Worm (Caenorhabditis elegans) whole organism, L1 larva: ENCODE results near the gene M199.7.
A peak's percentile ranks its signal among the peaks of the same experiment; 100 is the strongest.

Source experiments
- C04F5.9 ChIP-seq: sonication (generic microtip); optimal IDR thresholded peaks from 2 replicates; lab custom pipeline; 2016; ENCODE audit warnings: missing genetic modification characterization, missing compliant biosample characterization
- C34B4.2 ChIP-seq: sonication (generic microtip); optimal IDR thresholded peaks from 2 replicates; lab custom pipeline; 2017; ENCODE audit warnings: mild to moderate bottlenecking, missing genetic modification characterization, missing compliant biosample characterization
- Y116A8C.19 ChIP-seq: sonication (generic microtip); optimal IDR thresholded peaks from 2 replicates; lab custom pipeline; 2016; ENCODE audit warnings: missing compliant biosample characterization, missing genetic modification characterization, borderline replicate concordance
- alr-1 ChIP-seq: fragments of 200-800 bp; sonication (Bioruptor generic); optimal IDR thresholded peaks from 2 replicates; lab custom pipeline; 2018; ENCODE audit warnings: borderline replicate concordance, mild to moderate bottlenecking, missing genetic modification characterization, missing compliant biosample characterization
- blmp-1 ChIP-seq: fragments of 150-350 bp; optimal IDR thresholded peaks from 2 replicates; lab custom pipeline; 2014; ENCODE audit warnings: missing biosample characterization, missing genetic modification characterization
- ceh-8 ChIP-seq: fragments of 200-800 bp; sonication (Bioruptor generic); optimal IDR thresholded peaks from 2 replicates; lab custom pipeline; 2018; ENCODE audit warnings: mild to moderate bottlenecking, missing genetic modification characterization, moderate library complexity, missing compliant biosample characterization
- ces-1 ChIP-seq: fragments of 150-350 bp; optimal IDR thresholded peaks from 2 replicates; lab custom pipeline; 2014; ENCODE audit warnings: missing biosample characterization, missing genetic modification reagents, missing genetic modification characterization
- dpl-1 ChIP-seq, 3 experiments: fragments of 150-350 bp in 2 of 3; sonication (generic microtip) in 1 of 3; optimal IDR thresholded peaks; 2 replicates each; lab custom pipeline; 2014 to 2017; ENCODE audit warnings: missing biosample characterization in 3 of 3, missing genetic modification characterization in 3 of 3, missing genetic modification reagents in 3 of 3
- dsc-1 ChIP-seq: sonication (generic microtip); optimal IDR thresholded peaks from 2 replicates; lab custom pipeline; 2016; ENCODE audit warnings: mild to moderate bottlenecking, missing genetic modification characterization, missing compliant biosample characterization
- efl-1 ChIP-seq, 4 experiments: fragments of 150-350 bp; optimal IDR thresholded peaks in 3 of 4; peaks in 1 of 4; 1 replicate in 1 of 4; 2 replicates in 3 of 4; lab custom pipeline; 2014; ENCODE audit warnings: missing biosample characterization in 2 of 4, missing genetic modification characterization in 2 of 4, missing genetic modification reagents in 2 of 4
- efl-3 ChIP-seq: fragments of 200-800 bp; sonication (Bioruptor generic); optimal IDR thresholded peaks from 2 replicates; lab custom pipeline; 2018; ENCODE audit warnings: mild to moderate bottlenecking, missing genetic modification characterization, missing compliant biosample characterization
- egl-13 ChIP-seq: sonication (generic microtip); optimal IDR thresholded peaks from 2 replicates; lab custom pipeline; 2016; ENCODE audit warnings: missing genotype, missing genetic modification reagents, missing genetic modification characterization, missing compliant biosample characterization
- ets-5 ChIP-seq: fragments of 200-800 bp; sonication (Bioruptor generic); IDR thresholded peaks from 2 replicates; pipeline ENCODE4 v1.3.6; 2022; ENCODE audit warnings: missing genetic modification characterization, missing compliant biosample characterization
- fkh-8 ChIP-seq: sonication (generic microtip); optimal IDR thresholded peaks from 2 replicates; lab custom pipeline; 2016; ENCODE audit warnings: mild to moderate bottlenecking, missing genetic modification characterization, missing compliant biosample characterization
- fos-1 ChIP-seq: fragments of 150-350 bp; optimal IDR thresholded peaks from 2 replicates; lab custom pipeline; 2014; ENCODE audit warnings: missing biosample characterization, missing genetic modification characterization
- hpl-2 ChIP-seq: fragments of 150-350 bp; optimal IDR thresholded peaks from 2 replicates; lab custom pipeline; 2014; ENCODE audit warnings: missing biosample characterization, missing genetic modification reagents, missing genetic modification characterization
- irx-1 ChIP-seq: sonication (generic microtip); optimal IDR thresholded peaks from 2 replicates; lab custom pipeline; 2016; ENCODE audit warnings: missing genetic modification characterization, missing compliant biosample characterization
- isw-1 ChIP-seq: fragments of 200-800 bp; sonication (Bioruptor generic); IDR thresholded peaks from 2 replicates; pipeline ENCODE4 v1.3.6; 2022; ENCODE audit warnings: missing genetic modification characterization, missing compliant biosample characterization
- lin-13 ChIP-seq: fragments of 150-350 bp; optimal IDR thresholded peaks from 2 replicates; lab custom pipeline; 2014; ENCODE audit warnings: missing biosample characterization, missing genetic modification reagents, missing genetic modification characterization
- lin-14 ChIP-seq: fragments of 200-800 bp; sonication (Bioruptor generic); optimal IDR thresholded peaks from 2 replicates; lab custom pipeline; 2018; ENCODE audit warnings: mild to moderate bottlenecking, missing genetic modification characterization, moderate library complexity, missing compliant biosample characterization
- lin-15B ChIP-seq: fragments of 150-350 bp; sonication (generic microtip); optimal IDR thresholded peaks from 3 replicates; lab custom pipeline; 2014; ENCODE audit warnings: missing biosample characterization, missing genetic modification characterization
- lin-35 ChIP-seq, 2 experiments: fragments of 150-350 bp; optimal IDR thresholded peaks; 2 replicates each; lab custom pipeline; 2014; ENCODE audit warnings: missing biosample characterization in 2 of 2, missing genetic modification characterization in 2 of 2, missing genetic modification reagents in 2 of 2
- lin-39 ChIP-seq: fragments of 150-350 bp; optimal IDR thresholded peaks from 2 replicates; lab custom pipeline; 2014; ENCODE audit warnings: missing biosample characterization, missing genetic modification reagents, missing genetic modification characterization
- lsy-2 ChIP-seq, 2 experiments: fragments of 150-350 bp; optimal IDR thresholded peaks; 2 replicates each; lab custom pipeline; 2014; ENCODE audit warnings: missing biosample characterization in 2 of 2, missing genetic modification characterization in 2 of 2
- mdl-1 ChIP-seq, 2 experiments: fragments of 150-350 bp; optimal IDR thresholded peaks; 2 replicates each; lab custom pipeline; 2014 to 2017; ENCODE audit warnings: missing biosample characterization in 2 of 2, missing genetic modification characterization in 2 of 2, inconsistent platforms in 1 of 2
- mep-1 ChIP-seq: fragments of 150-350 bp; optimal IDR thresholded peaks from 2 replicates; lab custom pipeline; 2014; ENCODE audit warnings: missing biosample characterization, missing genetic modification characterization
- nhr-12 ChIP-seq: sonication (generic microtip); optimal IDR thresholded peaks from 2 replicates; lab custom pipeline; 2017; ENCODE audit warnings: missing biosample characterization, missing genetic modification characterization
- nhr-19 ChIP-seq: fragments of 200-800 bp; sonication (Bioruptor generic); conservative IDR thresholded peaks from 2 replicates; pipeline ENCODE4 v1.3.6; 2022; ENCODE audit warnings: missing genetic modification characterization, missing compliant biosample characterization
- nhr-20 ChIP-seq: sonication (generic microtip); optimal IDR thresholded peaks from 2 replicates; lab custom pipeline; 2016; ENCODE audit warnings: mild to moderate bottlenecking, missing genetic modification characterization, missing compliant biosample characterization
- nhr-47 ChIP-seq: sonication (generic microtip); optimal IDR thresholded peaks from 2 replicates; lab custom pipeline; 2016; ENCODE audit warnings: mild to moderate bottlenecking, missing genetic modification characterization, moderate library complexity, missing compliant biosample characterization
- nhr-85 ChIP-seq: sonication (generic microtip); peaks from one replicate; lab custom pipeline; 2016; ENCODE audit warnings: missing genetic modification characterization, inconsistent platforms, missing compliant biosample characterization
- pax-3 ChIP-seq: fragments of 200-800 bp; sonication (Bioruptor generic); optimal IDR thresholded peaks from 2 replicates; lab custom pipeline; 2018; ENCODE audit warnings: mild to moderate bottlenecking, missing genetic modification characterization, moderate library complexity, missing compliant biosample characterization
- rnt-1 ChIP-seq: sonication (generic microtip); optimal IDR thresholded peaks from 2 replicates; lab custom pipeline; 2016; ENCODE audit warnings: mild to moderate bottlenecking, missing genetic modification characterization, moderate library complexity, missing compliant biosample characterization
- snpc-4 ChIP-seq: fragments of 150-350 bp; optimal IDR thresholded peaks from 2 replicates; lab custom pipeline; 2014; ENCODE audit warnings: missing biosample characterization, missing genetic modification characterization
- snu-23 ChIP-seq: sonication (generic microtip); optimal IDR thresholded peaks from 2 replicates; lab custom pipeline; 2016; ENCODE audit warnings: missing genetic modification characterization, missing compliant biosample characterization
- swsn-7 ChIP-seq: sonication (generic microtip); optimal IDR thresholded peaks from 2 replicates; lab custom pipeline; 2016; ENCODE audit warnings: missing genetic modification characterization, missing compliant biosample characterization
- tlp-1 ChIP-seq: fragments of 150-350 bp; optimal IDR thresholded peaks from 2 replicates; lab custom pipeline; 2014; ENCODE audit warnings: missing biosample characterization, missing genetic modification characterization
- unc-98 ChIP-seq: fragments of 200-800 bp; sonication (Bioruptor generic); IDR thresholded peaks from 2 replicates; pipeline ENCODE4 v1.3.6; 2022; ENCODE audit warnings: missing genetic modification characterization, missing compliant biosample characterization
- vab-15 ChIP-seq: sonication (generic microtip); optimal IDR thresholded peaks from 2 replicates; lab custom pipeline; 2017; ENCODE audit warnings: missing genotype, mild to moderate bottlenecking, missing genetic modification characterization, missing compliant biosample characterization

M199.7 gene

ce11 chrIV:15122882-15123281 lies at the start of gene M199.7:
M199.7 (plus strand) TSS chrIV:15123182.
- TF ChIP-seq dsc-1 (tag; lab: Kevin White, UChicago) (no peak), C04F5.9 (tag; lab: Kevin White, UChicago) (no peak), unc-98 (no peak), snu-23 (no peak), nhr-12 (tag; lab: Kevin White, UChicago) (no peak), blmp-1 (tag; lab: Kevin White, UChicago) (no peak), irx-1 (tag; lab: Kevin White, UChicago) (no peak), hpl-2 (GFP tag; lab: Kevin White, UChicago) (no peak), lin-35 (GFP tag; optimal IDR thresholded peaks at IDR 0.05; lab: Kevin White, UChicago) (no peak), mdl-1 (tag; optimal IDR thresholded peaks at IDR 0.05; lab: Kevin White, UChicago) (no peak), alr-1 (tag; lab: Kevin White, UChicago) (no peak), fkh-8 (tag; lab: Kevin White, UChicago) (no peak), Y116A8C.19 (tag; lab: Kevin White, UChicago) (no peak)

- no peak for TF ChIP-seq lin-39
- TF ChIP-seq ces-1: no peak
- TF ChIP-seq snpc-4 (tag; lab: Kevin White, UChicago): no peak
- no peak for TF ChIP-seq nhr-20 (tag; lab: Kevin White, UChicago)
- TF ChIP-seq nhr-12 (tag; lab: Kevin White, UChicago): no peak
- no peak for TF ChIP-seq efl-3 (GFP tag; lab: Kevin White, UChicago)
- TF ChIP-seq rnt-1 (tag; lab: Kevin White, UChicago): no peak
- no peak for TF ChIP-seq vab-15
- no peak for TF ChIP-seq isw-1 (GFP tag; lab: Robert Waterston, UW)
- no peak for TF ChIP-seq nhr-19
- no peak for TF ChIP-seq swsn-7 (tag; lab: Kevin White, UChicago)
- TF ChIP-seq ceh-8 (GFP tag; lab: Kevin White, UChicago): no peak
- TF ChIP-seq fos-1 (tag; lab: Kevin White, UChicago): no peak
- no peak for TF ChIP-seq C34B4.2 (tag; lab: Kevin White, UChicago)
- no peak for TF ChIP-seq Y116A8C.19 (tag; lab: Kevin White, UChicago)
- TF ChIP-seq lin-14 (GFP tag; lab: Kevin White, UChicago): no peak
Measured at ce11 chrIV:15074392-15074791, 48.6 kb upstream of the M199.7 start, which contains the start of gene srt-50. srt-50 (plus strand) TSS chrIV:15074692.

ce11 chrIV:15098294-15098693 lies 24.7 kb upstream of the M199.7 start, which contains the start of gene srt-49:
srt-49 (minus strand) TSS chrIV:15098394.
- TF ChIP-seq unc-98 (no peak), mep-1 (no peak), lsy-2 (tag; optimal IDR thresholded peaks at IDR 0.05; lab: Kevin White, UChicago) (no peak)

- TF ChIP-seq lin-13 (GFP tag; lab: Kevin White, UChicago): no peak
- TF ChIP-seq efl-1 (optimal IDR thresholded peaks at IDR 0.05; lab: Kevin White, UChicago): no peak
- TF ChIP-seq efl-1 (GFP tag; optimal IDR thresholded peaks at IDR 0.05 in 1 of 2; lab: Kevin White, UChicago): peak in 1 of 2 experiments; percentile 55
Measured at ce11 chrIV:15103224-15103679, 19.7 kb upstream of the M199.7 start, which contains the start of gene srt-44. srt-44 (plus strand) TSS chrIV:15103629.

- peak; percentile 25 for TF ChIP-seq lin-13 (GFP tag; lab: Kevin White, UChicago)
- TF ChIP-seq dpl-1 (GFP tag; optimal IDR thresholded peaks at IDR 0.05; lab: Kevin White, UChicago): no peak
- peak; percentile 14 for TF ChIP-seq nhr-47 (tag; lab: Kevin White, UChicago)
- peak; percentile 18 for TF ChIP-seq blmp-1 (tag; lab: Kevin White, UChicago)
- TF ChIP-seq pax-3 (tag; lab: Kevin White, UChicago): no peak
- no peak for TF ChIP-seq tlp-1 (tag; lab: Kevin White, UChicago)
- peak; percentile 28 to 46 for TF ChIP-seq efl-1 (optimal IDR thresholded peaks at IDR 0.05; lab: Kevin White, UChicago)
- TF ChIP-seq efl-1 (GFP tag; optimal IDR thresholded peaks at IDR 0.05 in 1 of 2; lab: Kevin White, UChicago): peak in 1 of 2 experiments; percentile 88
- no peak for TF ChIP-seq lin-15B
- peak; percentile 14 for TF ChIP-seq swsn-7 (tag; lab: Kevin White, UChicago)
- peak; percentile 48 for TF ChIP-seq nhr-85 (tag; lab: Kevin White, UChicago)
- no peak for TF ChIP-seq egl-13 (tag; lab: Kevin White, UChicago)
- no peak for TF ChIP-seq ets-5 (GFP tag; lab: Robert Waterston, UW)
- TF ChIP-seq nhr-20 (tag; lab: Kevin White, UChicago): peak; percentile 4
Measured at ce11 chrIV:15107218-15107617, 15.8 kb upstream of the M199.7 start.
